Fruit fly (Drosophila melanogaster) whole organism, embryonic: ENCODE data around the gene CG43322.

ENCODE experiments used
- C15 ChIP-seq: fragments of 200-800 bp; sonication (Bioruptor generic); IDR thresholded peaks from 3 replicates; pipeline ENCODE4 v1.3.6; 2022; ENCODE audit warnings: missing biosample characterization, missing genetic modification characterization
- CG14050 ChIP-seq: fragments of 200-800 bp; sonication (Bioruptor generic); IDR thresholded peaks from 3 replicates; pipeline ENCODE4 v1.3.6; 2022; ENCODE audit warnings: missing biosample characterization, missing genetic modification characterization
- CG1832 ChIP-seq: fragments of 200-800 bp; sonication (Bioruptor generic); optimal IDR thresholded peaks from 2 replicates; lab custom pipeline; 2017; ENCODE audit warnings: missing biosample characterization, mild to moderate bottlenecking, missing genetic modification characterization, inconsistent platforms
- CG6765 ChIP-seq: fragments of 200-800 bp; sonication (Bioruptor generic); optimal IDR thresholded peaks from 3 replicates; lab custom pipeline; 2017; ENCODE audit warnings: missing biosample characterization, mild to moderate bottlenecking, missing genetic modification characterization
- CG7357 ChIP-seq: fragments of 200-800 bp; sonication (Bioruptor generic); IDR thresholded peaks from 3 replicates; pipeline ENCODE4 v1.3.6; 2022; ENCODE audit warnings: missing biosample characterization, missing genetic modification characterization
- Gug ChIP-seq: fragments of 200-800 bp; sonication (Bioruptor generic); IDR thresholded peaks from 4 replicates; pipeline ENCODE4 v1.3.6; 2022; ENCODE audit warnings: missing biosample characterization, missing genetic modification characterization
- Sox102F ChIP-seq: fragments of 200-800 bp; sonication (Bioruptor generic); optimal IDR thresholded peaks from 2 replicates; lab custom pipeline; 2018; ENCODE audit warnings: missing biosample characterization, mild to moderate bottlenecking, missing genetic modification characterization, moderate library complexity
- Xrp1 ChIP-seq: fragments of 200-800 bp; sonication (Bioruptor generic); IDR thresholded peaks from 2 replicates; pipeline ENCODE4 v1.3.6; 2022; ENCODE audit warnings: missing biosample characterization, missing genetic modification characterization
- eyg ChIP-seq: fragments of 200-800 bp; sonication (Bioruptor generic); optimal IDR thresholded peaks from 3 replicates; lab custom pipeline; 2016; ENCODE audit warnings: missing biosample characterization, missing genetic modification characterization
- lab ChIP-seq: fragments of 200-800 bp; sonication (Bioruptor generic); optimal IDR thresholded peaks from 3 replicates; lab custom pipeline; 2017; ENCODE audit warnings: missing biosample characterization, missing genetic modification characterization, mild to moderate bottlenecking, moderate library complexity, missing genetic modification reagents
- sna ChIP-seq: fragments of 200-800 bp; sonication (Bioruptor generic); IDR thresholded peaks from 2 replicates; pipeline ENCODE4 v1.3.6; 2022; ENCODE audit warnings: missing biosample characterization, missing genetic modification characterization; ENCODE audit not compliant: partially characterized antibody
- unc-4 ChIP-seq: fragments of 200-800 bp; sonication (Bioruptor generic); IDR thresholded peaks from 2 replicates; pipeline ENCODE4 v1.3.6; 2022; ENCODE audit warnings: missing biosample characterization, missing genetic modification characterization; ENCODE audit not compliant: partially characterized antibody
- vnd ChIP-seq: fragments of 200-800 bp; sonication (Bioruptor generic); IDR thresholded peaks from 3 replicates; pipeline ENCODE4 v1.3.6; 2022; ENCODE audit warnings: missing biosample characterization, missing genetic modification characterization; ENCODE audit not compliant: partially characterized antibody

- no peak for TF ChIP-seq lab (GFP tag; lab: Kevin White, UChicago)
- TF ChIP-seq sna (GFP tag; lab: Robert Waterston, UW): no peak
- no peak for TF ChIP-seq vnd (GFP tag; lab: Robert Waterston, UW)
- TF ChIP-seq Xrp1: no peak
- TF ChIP-seq Sox102F (GFP tag; lab: Kevin White, UChicago): no peak
- TF ChIP-seq Gug (GFP tag; lab: Robert Waterston, UW): no peak
- TF ChIP-seq CG1832 (GFP tag; lab: Kevin White, UChicago): no peak
- TF ChIP-seq CG14050 (GFP tag; lab: Robert Waterston, UW): no peak
- TF ChIP-seq C15 (GFP tag; lab: Robert Waterston, UW): no peak
- no peak for TF ChIP-seq CG7357 (GFP tag; lab: Robert Waterston, UW)
- no peak for TF ChIP-seq unc-4
- TF ChIP-seq CG6765 (GFP tag; lab: Kevin White, UChicago): no peak
- no peak for TF ChIP-seq eyg
These were observed 15.8 kb downstream of the CG43322 start for dm6 chr2L:7028990-7029389.
